Worm (Caenorhabditis elegans): ENCODE results near the gene T20D4.10.
"Not testable (repeated sequence)": the region's sequence is repeated elsewhere in the genome, so short reads cannot be mapped to it uniquely, and the experiment has no call there.

T20D4.10 gene

ce11 chrV:3376973-3377372 lies 23.1 kb upstream of the T20D4.10 start, which contains the start of gene srbc-2:
Gene srbc-2 (minus strand): TSS chrV:3377073.
- TF ChIP-seq tab-1 (GFP tag; IDR thresholded peaks at IDR 0.05) (no peak), ztf-29 (GFP tag; IDR thresholded peaks at IDR 0.05) (no peak), klf-2 (GFP tag; conservative IDR thresholded peaks at IDR 0.05) (no peak), T22C8.4 (GFP tag; IDR thresholded peaks at IDR 0.05) (no peak), ztf-23 (GFP tag; IDR thresholded peaks at IDR 0.05) (no peak), med-1 (GFP tag; optimal IDR thresholded peaks at IDR 0.05; ENCODE audit: insufficient read depth) (no peak)

- TF ChIP-seq cog-1 (tag; optimal IDR thresholded peaks at IDR 0.05), result no peak
- no peak for TF ChIP-seq ztf-23 (GFP tag; IDR thresholded peaks at IDR 0.05)
- TF ChIP-seq tab-1 (GFP tag; IDR thresholded peaks at IDR 0.05), result no peak
- no peak for TF ChIP-seq klf-2 (GFP tag; conservative IDR thresholded peaks at IDR 0.05)
- TF ChIP-seq flt-1 (GFP tag; IDR thresholded peaks at IDR 0.05), result no peak
- TF ChIP-seq ztf-29 (GFP tag; IDR thresholded peaks at IDR 0.05), result no peak
- no peak for TF ChIP-seq T22C8.4 (GFP tag; IDR thresholded peaks at IDR 0.05)
- no peak for TF ChIP-seq med-1 (GFP tag; optimal IDR thresholded peaks at IDR 0.05; ENCODE audit: insufficient read depth)
- TF ChIP-seq ref-1 (GFP tag; conservative IDR thresholded peaks at IDR 0.05), result no peak
Measured at ce11 chrV:3388299-3388698, 11.8 kb upstream of the T20D4.10 start.

DNA sequence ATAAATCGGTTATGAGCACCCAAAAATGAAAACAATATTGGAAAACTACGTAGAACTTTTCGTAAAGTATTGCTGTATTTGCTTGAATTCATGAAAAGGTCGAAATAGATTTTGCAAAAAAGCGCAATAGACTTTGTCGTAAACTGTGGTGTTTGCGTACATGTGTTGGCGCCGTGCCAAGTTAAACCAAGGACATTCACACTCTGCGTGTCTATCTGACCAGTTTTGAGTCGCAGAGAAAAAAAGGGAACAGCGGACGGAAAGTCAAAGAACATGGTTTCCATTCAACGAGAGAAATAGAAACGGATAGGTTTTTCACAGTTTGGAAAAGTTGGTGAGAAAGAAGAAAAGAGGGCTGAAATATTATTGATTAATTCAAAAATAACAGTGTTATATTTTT lies 9.0 kb upstream of the T20D4.10 start:
- no peak for TF ChIP-seq med-1 (GFP tag; optimal IDR thresholded peaks at IDR 0.05; ENCODE audit: insufficient read depth)
- no peak for TF ChIP-seq klf-2 (GFP tag; conservative IDR thresholded peaks at IDR 0.05)
- no peak for TF ChIP-seq T22C8.4 (GFP tag; IDR thresholded peaks at IDR 0.05)
- TF ChIP-seq cog-1 (tag; optimal IDR thresholded peaks at IDR 0.05), result no peak
- no peak for TF ChIP-seq ref-1 (GFP tag; conservative IDR thresholded peaks at IDR 0.05)
- no peak for TF ChIP-seq tab-1 (GFP tag; IDR thresholded peaks at IDR 0.05)
- no peak for TF ChIP-seq flt-1 (GFP tag; IDR thresholded peaks at IDR 0.05)
- no peak for TF ChIP-seq ztf-29 (GFP tag; IDR thresholded peaks at IDR 0.05)
- TF ChIP-seq ztf-23 (GFP tag; IDR thresholded peaks at IDR 0.05), result no peak

DNA sequence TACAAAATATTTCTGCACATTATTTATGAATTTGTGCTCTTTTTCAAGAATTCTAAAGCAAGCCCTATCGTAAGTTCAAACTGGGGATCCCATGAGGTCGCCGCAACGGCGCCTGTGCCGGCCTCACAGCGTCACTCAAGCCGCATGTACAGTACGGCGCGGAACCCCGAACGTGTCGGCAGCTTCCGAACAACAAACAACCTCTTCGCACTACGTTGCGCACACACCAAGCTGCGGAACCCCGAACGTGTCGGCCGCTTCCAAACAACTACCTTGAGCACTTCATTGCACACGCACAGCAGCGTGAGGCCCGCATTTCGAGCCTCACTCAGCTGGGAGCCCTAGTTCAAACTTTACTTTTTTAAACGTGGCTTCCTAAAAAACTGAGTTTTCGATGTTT lies 6.0 kb upstream of the T20D4.10 start:
- TF ChIP-seq klf-2 (GFP tag; conservative IDR thresholded peaks at IDR 0.05) (no peak), med-1 (GFP tag; optimal IDR thresholded peaks at IDR 0.05; ENCODE audit: insufficient read depth) (no peak)

- TF ChIP-seq ztf-29 (GFP tag; IDR thresholded peaks at IDR 0.05) (no peak), flt-1 (GFP tag; IDR thresholded peaks at IDR 0.05) (no peak), klf-2 (GFP tag; conservative IDR thresholded peaks at IDR 0.05) (no peak), cog-1 (tag; optimal IDR thresholded peaks at IDR 0.05) (no peak), ref-1 (GFP tag; conservative IDR thresholded peaks at IDR 0.05) (no peak), ztf-23 (GFP tag; IDR thresholded peaks at IDR 0.05) (no peak), tab-1 (GFP tag; IDR thresholded peaks at IDR 0.05) (no peak), med-1 (GFP tag; optimal IDR thresholded peaks at IDR 0.05; ENCODE audit: insufficient read depth) (no peak), T22C8.4 (GFP tag; IDR thresholded peaks at IDR 0.05) (no peak)
Measured at ce11 chrV:3394694-3395240, 5.3 kb upstream of the T20D4.10 start, which contains the start of gene T20D4.15. Gene T20D4.15 (minus strand): TSS chrV:3394744.

ce11 chrV:3396765-3397164 lies 3.3 kb upstream of the T20D4.10 start, which contains the start of gene T20D4.12:
Gene T20D4.12 (plus strand): TSS chrV:3397065.
- not testable (repeated sequence) for TF ChIP-seq ref-1 (GFP tag; conservative IDR thresholded peaks at IDR 0.05); flt-1 (GFP tag; IDR thresholded peaks at IDR 0.05); klf-2 (GFP tag; conservative IDR thresholded peaks at IDR 0.05)

ce11 chrV:3398314-3398713 lies 1.7 kb upstream of the T20D4.10 start, which contains the start of gene T20D4.11:
Gene T20D4.11 (plus strand): TSS chrV:3398690.
- TF ChIP-seq tab-1 (GFP tag; IDR thresholded peaks at IDR 0.05) (no peak), med-1 (GFP tag; optimal IDR thresholded peaks at IDR 0.05; ENCODE audit: insufficient read depth) (no peak), cog-1 (tag; optimal IDR thresholded peaks at IDR 0.05) (no peak), flt-1 (GFP tag; IDR thresholded peaks at IDR 0.05) (no peak), ref-1 (GFP tag; conservative IDR thresholded peaks at IDR 0.05) (no peak), klf-2 (GFP tag; conservative IDR thresholded peaks at IDR 0.05) (no peak), T22C8.4 (GFP tag; IDR thresholded peaks at IDR 0.05) (no peak), ztf-23 (GFP tag; IDR thresholded peaks at IDR 0.05) (no peak), ztf-29 (GFP tag; IDR thresholded peaks at IDR 0.05) (no peak)

- no peak for TF ChIP-seq flt-1 (GFP tag; IDR thresholded peaks at IDR 0.05)
- TF ChIP-seq med-1 (GFP tag; optimal IDR thresholded peaks at IDR 0.05; ENCODE audit: insufficient read depth), result no peak
- no peak for TF ChIP-seq ref-1 (GFP tag; conservative IDR thresholded peaks at IDR 0.05)
Measured at ce11 chrV:3408602-3409001, 8.6 kb downstream of the T20D4.10 start, which contains the start of gene T20D4.7. Gene T20D4.7 (plus strand): TSS chrV:3408902.

- no peak for TF ChIP-seq cog-1 (tag; optimal IDR thresholded peaks at IDR 0.05)
- no peak for TF ChIP-seq flt-1 (GFP tag; IDR thresholded peaks at IDR 0.05)
- no peak for TF ChIP-seq ztf-23 (GFP tag; IDR thresholded peaks at IDR 0.05)
- no peak for TF ChIP-seq klf-2 (GFP tag; conservative IDR thresholded peaks at IDR 0.05)
- no peak for TF ChIP-seq ref-1 (GFP tag; conservative IDR thresholded peaks at IDR 0.05)
- no peak for TF ChIP-seq T22C8.4 (GFP tag; IDR thresholded peaks at IDR 0.05)
- TF ChIP-seq med-1 (GFP tag; optimal IDR thresholded peaks at IDR 0.05; ENCODE audit: insufficient read depth), result no peak
- no peak for TF ChIP-seq tab-1 (GFP tag; IDR thresholded peaks at IDR 0.05)
- TF ChIP-seq ztf-29 (GFP tag; IDR thresholded peaks at IDR 0.05), result no peak
Measured at ce11 chrV:3409498-3409897, 9.4 kb downstream of the T20D4.10 start.

DNA sequence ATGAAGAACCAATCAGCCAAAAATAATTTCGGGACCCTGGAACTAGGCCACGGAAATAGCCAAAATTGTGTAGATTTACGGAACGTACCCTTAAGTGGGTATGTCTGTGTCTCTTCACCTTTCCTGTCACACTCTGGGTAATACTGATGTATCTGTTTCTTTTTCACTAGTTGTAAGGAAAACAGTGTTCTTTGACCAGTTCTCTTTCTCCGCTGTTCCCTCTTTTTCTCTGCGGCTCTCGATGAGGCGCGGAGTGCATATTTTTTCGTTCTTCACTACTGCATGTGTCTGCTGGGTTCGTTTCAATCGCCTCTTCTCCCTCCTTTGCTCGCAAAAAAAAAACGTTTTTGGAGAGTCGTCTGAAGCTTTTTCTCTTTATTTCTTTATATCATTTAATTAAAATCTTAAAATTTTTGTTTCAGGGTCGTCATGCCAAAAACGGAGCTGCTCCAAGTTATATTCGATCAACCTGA lies 10.1 kb downstream of the T20D4.10 start, which contains the start of gene arrd-22:
TSS of gene arrd-22 (plus strand) at position 423 of the 473 bp plus-strand sequence.
- TF ChIP-seq klf-2 (GFP tag; conservative IDR thresholded peaks at IDR 0.05) (no peak), ztf-29 (GFP tag; IDR thresholded peaks at IDR 0.05) (no peak), ref-1 (GFP tag; conservative IDR thresholded peaks at IDR 0.05) (no peak), T22C8.4 (GFP tag; IDR thresholded peaks at IDR 0.05) (no peak), tab-1 (GFP tag; IDR thresholded peaks at IDR 0.05) (no peak), med-1 (GFP tag; optimal IDR thresholded peaks at IDR 0.05; ENCODE audit: insufficient read depth) (no peak), ztf-23 (GFP tag; IDR thresholded peaks at IDR 0.05) (no peak), flt-1 (GFP tag; IDR thresholded peaks at IDR 0.05) (no peak), cog-1 (tag; optimal IDR thresholded peaks at IDR 0.05) (no peak)
